Worm (Caenorhabditis elegans): ENCODE data around the gene famh-136.

DNA sequence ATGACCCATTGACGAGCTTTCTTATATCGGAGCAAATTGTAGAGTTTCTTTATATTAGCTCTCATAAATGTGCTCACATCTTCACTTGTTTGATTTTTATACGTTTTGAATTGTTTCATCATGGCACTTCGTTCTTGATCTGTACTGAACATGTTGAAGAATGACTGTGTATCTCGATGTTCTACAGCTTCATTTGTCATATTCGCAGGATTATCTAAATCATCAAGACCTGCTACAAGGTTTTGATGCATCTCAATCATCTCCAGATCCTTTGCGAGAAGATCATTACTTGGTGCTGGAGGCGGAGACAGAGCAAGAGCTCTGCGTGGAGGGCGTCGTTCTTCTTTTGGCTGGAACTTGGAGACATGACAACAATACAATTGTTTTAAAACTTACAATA, 15.7 kb downstream of the famh-136 start:
- TF ChIP-seq dao-5 (tag; optimal IDR thresholded peaks at IDR 0.05) (no peak), him-1 (tag; optimal IDR thresholded peaks at IDR 0.05) (no peak), W03F9.2 (tag; optimal IDR thresholded peaks at IDR 0.05) (no peak)
